Fruit fly (Drosophila melanogaster) Kc167 (cell line): ENCODE data around the gene Ir94b.

Experiments used
- Myc ChIP-seq: fragments of >200 bp; optimal IDR thresholded peaks from 2 replicates; lab custom pipeline; 2017; ENCODE audit warnings: missing external identifiers
- psq ChIP-seq: fragments of >200 bp; optimal IDR thresholded peaks from 2 replicates; lab custom pipeline; 2017; ENCODE audit warnings: missing external identifiers
- ttk ChIP-seq: sonication (Bioruptor generic); optimal IDR thresholded peaks from 2 replicates; lab custom pipeline; 2017; ENCODE audit warnings: missing external identifiers

DNA sequence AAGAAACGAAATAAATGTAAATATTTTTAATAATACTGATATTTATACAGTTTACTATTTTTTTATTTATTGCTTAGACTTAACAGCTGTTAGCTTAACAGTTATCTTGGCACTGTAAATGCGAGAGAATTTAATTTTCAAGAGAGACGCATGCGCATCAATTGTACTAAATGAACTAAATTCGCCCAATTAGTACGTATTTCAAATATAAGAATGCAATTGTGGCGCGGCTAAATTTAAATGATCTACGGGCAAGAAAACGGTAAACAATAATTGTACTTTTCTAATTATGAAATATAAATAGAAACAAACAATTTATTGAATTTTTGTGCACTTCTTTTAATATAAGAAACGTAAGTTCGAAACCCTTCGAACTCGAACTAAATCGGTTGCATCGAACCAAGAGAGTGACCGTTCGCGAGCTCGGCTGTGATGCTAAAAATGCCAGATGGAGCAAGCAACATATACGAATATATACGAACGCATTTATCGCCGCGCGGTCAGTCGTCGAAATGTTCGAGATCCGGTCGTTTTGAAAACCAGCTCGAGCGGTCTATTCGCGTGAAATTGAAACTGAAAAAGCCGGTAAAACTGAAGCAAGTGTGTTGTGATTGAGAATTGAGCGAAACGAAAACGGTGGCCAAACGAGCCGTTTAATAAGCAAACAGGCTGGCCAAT lies 16.4 kb upstream of the Ir94b start, which contains the start of gene SKIP:
- TF ChIP-seq ttk (lab: Kevin White, UChicago) (no peak), Myc (lab: Kevin White, UChicago) (no peak), psq (lab: Kevin White, UChicago) (no peak)
